Fruit fly (Drosophila melanogaster) whole organism, embryonic: Measurements from ENCODE around the gene CG14212.

Source experiments
- Atf6 ChIP-seq: fragments of 200-800 bp; sonication (Bioruptor generic); IDR thresholded peaks from 2 replicates; pipeline ENCODE4 v1.3.6; 2022; ENCODE audit warnings: missing biosample characterization, missing genetic modification characterization
- B-H2 ChIP-seq: fragments of 200-800 bp; sonication (Bioruptor generic); optimal IDR thresholded peaks from 2 replicates; lab custom pipeline; 2018; ENCODE audit warnings: missing biosample characterization, mild to moderate bottlenecking, missing genetic modification characterization
- C15 ChIP-seq: fragments of 200-800 bp; sonication (Bioruptor generic); IDR thresholded peaks from 3 replicates; pipeline ENCODE4 v1.3.6; 2022; ENCODE audit warnings: missing biosample characterization, missing genetic modification characterization
- CG10654 ChIP-seq: fragments of 200-800 bp; sonication (Bioruptor generic); optimal IDR thresholded peaks from 2 replicates; lab custom pipeline; 2016; ENCODE audit warnings: missing biosample characterization, missing genetic modification characterization
- CG12104 ChIP-seq: fragments of 200-800 bp; sonication (Bioruptor generic); optimal IDR thresholded peaks from 3 replicates; lab custom pipeline; 2016; ENCODE audit warnings: missing biosample characterization, missing genetic modification characterization
- CG13424 ChIP-seq: fragments of 200-800 bp; sonication (Bioruptor generic); optimal IDR thresholded peaks from 2 replicates; lab custom pipeline; 2019; ENCODE audit warnings: missing biosample characterization, mild to moderate bottlenecking, missing genetic modification characterization, moderate library complexity
- CG15011 ChIP-seq: fragments of 200-800 bp; sonication (Bioruptor generic); optimal IDR thresholded peaks from 3 replicates; lab custom pipeline; 2018; ENCODE audit warnings: missing biosample characterization, mild to moderate bottlenecking, missing genetic modification characterization
- CG1647 ChIP-seq: fragments of 200-800 bp; sonication (Bioruptor generic); optimal IDR thresholded peaks from 3 replicates; lab custom pipeline; 2016; ENCODE audit warnings: missing biosample characterization, missing genetic modification characterization
- CG17829 ChIP-seq: fragments of 200-800 bp; optimal IDR thresholded peaks from 2 replicates; lab custom pipeline; 2019; ENCODE audit warnings: missing biosample characterization, mild to moderate bottlenecking, missing genetic modification characterization, moderate library complexity
- CG18262 ChIP-seq: fragments of 200-800 bp; optimal IDR thresholded peaks from 3 replicates; lab custom pipeline; 2019; ENCODE audit warnings: missing biosample characterization, mild to moderate bottlenecking, missing genetic modification characterization, moderate library complexity
- CG18476 ChIP-seq: fragments of 200-800 bp; sonication (Bioruptor generic); optimal IDR thresholded peaks from 2 replicates; lab custom pipeline; 2016; ENCODE audit warnings: missing biosample characterization, mild to moderate bottlenecking, missing genetic modification characterization
- CG2120 ChIP-seq: fragments of 200-800 bp; sonication (Bioruptor generic); optimal IDR thresholded peaks from 3 replicates; lab custom pipeline; 2016; ENCODE audit warnings: missing biosample characterization, missing genetic modification characterization
- CG2678 ChIP-seq: fragments of 200-800 bp; sonication (Bioruptor generic); optimal IDR thresholded peaks from 3 replicates; lab custom pipeline; 2019; ENCODE audit warnings: missing biosample characterization, mild to moderate bottlenecking, missing genetic modification characterization, moderate library complexity
- CG3163 ChIP-seq: fragments of 200-800 bp; sonication (Bioruptor generic); optimal IDR thresholded peaks from 3 replicates; lab custom pipeline; 2016; ENCODE audit warnings: missing biosample characterization, missing genetic modification characterization
- CG6175 ChIP-seq: fragments of 200-800 bp; sonication (Bioruptor generic); IDR thresholded peaks from 3 replicates; pipeline ENCODE4 v1.3.6; 2022; ENCODE audit warnings: missing biosample characterization, missing genetic modification characterization
- CG6272 ChIP-seq: fragments of 200-800 bp; sonication (Bioruptor generic); IDR thresholded peaks from 2 replicates; pipeline ENCODE4 v1.3.6; 2022; ENCODE audit warnings: missing biosample characterization, missing genetic modification characterization
- CG6791 ChIP-seq: fragments of 200-800 bp; sonication (Bioruptor generic); IDR thresholded peaks from 3 replicates; pipeline ENCODE4 v1.3.6; 2022; ENCODE audit warnings: missing biosample characterization, missing genetic modification characterization; ENCODE audit not compliant: partially characterized antibody
- CG6813 ChIP-seq: fragments of 200-800 bp; sonication (Bioruptor generic); optimal IDR thresholded peaks from 2 replicates; lab custom pipeline; 2017; ENCODE audit warnings: missing biosample characterization, missing genetic modification characterization, mild to moderate bottlenecking, moderate library complexity, missing genetic modification reagents
- CG7372 ChIP-seq: fragments of 200-800 bp; sonication (Bioruptor generic); IDR thresholded peaks from 2 replicates; pipeline ENCODE4 v1.3.6; 2022; ENCODE audit warnings: missing biosample characterization, missing genetic modification characterization
- CG7987 ChIP-seq: fragments of 200-800 bp; sonication (Bioruptor generic); optimal IDR thresholded peaks from 2 replicates; lab custom pipeline; 2018; ENCODE audit warnings: missing biosample characterization, mild to moderate bottlenecking, missing genetic modification characterization, moderate library complexity
- CrebB ChIP-seq: fragments of 200-800 bp; sonication (Bioruptor generic); optimal IDR thresholded peaks from 3 replicates; lab custom pipeline; 2018; ENCODE audit warnings: missing biosample characterization, mild to moderate bottlenecking, missing genetic modification characterization
- Gug ChIP-seq: fragments of 200-800 bp; sonication (Bioruptor generic); IDR thresholded peaks from 4 replicates; pipeline ENCODE4 v1.3.6; 2022; ENCODE audit warnings: missing biosample characterization, missing genetic modification characterization
- Kr ChIP-seq: fragments of 200-800 bp; sonication (Bioruptor generic); optimal IDR thresholded peaks from 2 replicates; lab custom pipeline; 2017; ENCODE audit warnings: missing biosample characterization, mild to moderate bottlenecking, missing genetic modification characterization
- Lhr ChIP-seq: fragments of 200-800 bp; sonication (Bioruptor generic); optimal IDR thresholded peaks from 3 replicates; lab custom pipeline; 2017; ENCODE audit warnings: mild to moderate bottlenecking, missing biosample characterization, missing genetic modification reagents, missing genetic modification characterization
- Mad ChIP-seq: fragments of 200-800 bp; sonication (Bioruptor generic); optimal IDR thresholded peaks from 2 replicates; lab custom pipeline; 2016; ENCODE audit warnings: missing biosample characterization, missing genetic modification characterization
- Nf-YB ChIP-seq: fragments of 200-800 bp; sonication (Bioruptor generic); optimal IDR thresholded peaks from 3 replicates; lab custom pipeline; 2019; ENCODE audit warnings: missing biosample characterization, mild to moderate bottlenecking, missing genetic modification characterization, moderate library complexity
- Pdp1 ChIP-seq, 2 experiments: fragments of 200-800 bp; sonication (Bioruptor generic); optimal IDR thresholded peaks; 3 replicates each; lab custom pipeline; 2016; ENCODE audit warnings: missing biosample characterization in 2 of 2, missing genetic modification characterization in 2 of 2, mild to moderate bottlenecking in 1 of 2, moderate library complexity in 1 of 2
- Taf1 ChIP-seq: fragments of 200-800 bp; sonication (Bioruptor generic); IDR thresholded peaks from 2 replicates; pipeline ENCODE4 v1.3.6; 2022; ENCODE audit warnings: missing biosample characterization, missing genetic modification characterization
- YL-1 ChIP-seq: fragments of 200-800 bp; sonication (Bioruptor generic); optimal IDR thresholded peaks from 3 replicates; lab custom pipeline; 2017; ENCODE audit warnings: missing biosample characterization, mild to moderate bottlenecking, missing genetic modification characterization
- bbx ChIP-seq: fragments of 200-800 bp; sonication (Bioruptor generic); IDR thresholded peaks from 2 replicates; pipeline ENCODE4 v1.3.6; 2022; ENCODE audit warnings: missing biosample characterization, missing genetic modification characterization; ENCODE audit not compliant: partially characterized antibody
- cg ChIP-seq: fragments of 200-800 bp; sonication (Bioruptor generic); optimal IDR thresholded peaks from 3 replicates; lab custom pipeline; 2019; ENCODE audit warnings: missing biosample characterization, mild to moderate bottlenecking, missing genetic modification characterization, moderate library complexity
- chm ChIP-seq: fragments of 200-800 bp; sonication (Bioruptor generic); IDR thresholded peaks from 2 replicates; pipeline ENCODE4 v1.3.6; 2022; ENCODE audit warnings: missing biosample characterization, missing genetic modification characterization
- croc ChIP-seq: fragments of 200-800 bp; sonication (Bioruptor generic); conservative IDR thresholded peaks from 3 replicates; pipeline ENCODE4 v1.3.6; 2022; ENCODE audit warnings: missing biosample characterization, missing genetic modification characterization
- da ChIP-seq: fragments of 200-800 bp; sonication (Bioruptor generic); optimal IDR thresholded peaks from 2 replicates; lab custom pipeline; 2016; ENCODE audit warnings: missing biosample characterization, missing genetic modification characterization
- emc ChIP-seq: fragments of 200-800 bp; sonication (Bioruptor generic); optimal IDR thresholded peaks from 2 replicates; lab custom pipeline; 2016; ENCODE audit warnings: missing biosample characterization, missing genetic modification characterization
- fd3F ChIP-seq: fragments of 200-800 bp; sonication (Bioruptor generic); optimal IDR thresholded peaks from 2 replicates; lab custom pipeline; 2018; ENCODE audit warnings: missing biosample characterization, mild to moderate bottlenecking, missing genetic modification characterization, moderate library complexity
- fd64A ChIP-seq: fragments of 200-800 bp; sonication (Bioruptor generic); optimal IDR thresholded peaks from 3 replicates; lab custom pipeline; 2018; ENCODE audit warnings: missing biosample characterization, mild to moderate bottlenecking, missing genetic modification characterization
- ken ChIP-seq: fragments of 200-800 bp; sonication (Bioruptor generic); IDR thresholded peaks from 3 replicates; pipeline ENCODE4 v1.3.6; 2022; ENCODE audit warnings: missing biosample characterization, missing genetic modification characterization
- lab ChIP-seq: fragments of 200-800 bp; sonication (Bioruptor generic); optimal IDR thresholded peaks from 3 replicates; lab custom pipeline; 2017; ENCODE audit warnings: missing biosample characterization, missing genetic modification characterization, mild to moderate bottlenecking, moderate library complexity, missing genetic modification reagents
- mam ChIP-seq: fragments of 200-800 bp; sonication (Bioruptor generic); optimal IDR thresholded peaks from 3 replicates; lab custom pipeline; 2016; ENCODE audit warnings: missing biosample characterization, missing genetic modification characterization
- pho ChIP-seq: fragments of 200-800 bp; sonication (Bioruptor generic); optimal IDR thresholded peaks from 2 replicates; lab custom pipeline; 2016; ENCODE audit warnings: missing biosample characterization, missing genetic modification characterization
- pita ChIP-seq: fragments of 200-800 bp; sonication (Bioruptor generic); optimal IDR thresholded peaks from 2 replicates; lab custom pipeline; 2017; ENCODE audit warnings: missing biosample characterization, mild to moderate bottlenecking, missing genetic modification characterization
- pnt ChIP-seq: fragments of 200-800 bp; sonication (Bioruptor generic); optimal IDR thresholded peaks from 3 replicates; lab custom pipeline; 2016; ENCODE audit warnings: missing biosample characterization, missing genetic modification characterization
- sd ChIP-seq: fragments of 200-800 bp; sonication (Bioruptor generic); optimal IDR thresholded peaks from 3 replicates; lab custom pipeline; 2018; ENCODE audit warnings: missing biosample characterization, mild to moderate bottlenecking, missing genetic modification characterization, moderate library complexity
- slou ChIP-seq: fragments of 200-800 bp; sonication (Bioruptor generic); optimal IDR thresholded peaks from 3 replicates; lab custom pipeline; 2016; ENCODE audit warnings: missing biosample characterization, missing genetic modification characterization
- slp2 ChIP-seq: fragments of 200-800 bp; sonication (Bioruptor generic); optimal IDR thresholded peaks from 2 replicates; lab custom pipeline; 2016; ENCODE audit warnings: missing biosample characterization, missing genetic modification characterization
- sna ChIP-seq: fragments of 200-800 bp; sonication (Bioruptor generic); IDR thresholded peaks from 2 replicates; pipeline ENCODE4 v1.3.6; 2022; ENCODE audit warnings: missing biosample characterization, missing genetic modification characterization; ENCODE audit not compliant: partially characterized antibody
- toy ChIP-seq: fragments of 200-800 bp; sonication (Bioruptor generic); IDR thresholded peaks from 2 replicates; pipeline ENCODE4 v1.3.6; 2022; ENCODE audit warnings: missing biosample characterization, missing genetic modification characterization
- vfl ChIP-seq: fragments of 200-800 bp; sonication (Bioruptor generic); optimal IDR thresholded peaks from 2 replicates; lab custom pipeline; 2016; ENCODE audit warnings: missing biosample characterization, missing genetic modification characterization
- wor ChIP-seq: fragments of 200-800 bp; sonication (Bioruptor generic); IDR thresholded peaks from 2 replicates; pipeline ENCODE4 v1.3.6; 2022; ENCODE audit warnings: missing biosample characterization, missing genetic modification characterization
- zen2 ChIP-seq: fragments of 200-800 bp; sonication (Bioruptor generic); IDR thresholded peaks from 3 replicates; pipeline ENCODE4 v1.3.6; 2022; ENCODE audit warnings: missing biosample characterization, missing genetic modification characterization; ENCODE audit not compliant: partially characterized antibody

Gene CG14212

DNA sequence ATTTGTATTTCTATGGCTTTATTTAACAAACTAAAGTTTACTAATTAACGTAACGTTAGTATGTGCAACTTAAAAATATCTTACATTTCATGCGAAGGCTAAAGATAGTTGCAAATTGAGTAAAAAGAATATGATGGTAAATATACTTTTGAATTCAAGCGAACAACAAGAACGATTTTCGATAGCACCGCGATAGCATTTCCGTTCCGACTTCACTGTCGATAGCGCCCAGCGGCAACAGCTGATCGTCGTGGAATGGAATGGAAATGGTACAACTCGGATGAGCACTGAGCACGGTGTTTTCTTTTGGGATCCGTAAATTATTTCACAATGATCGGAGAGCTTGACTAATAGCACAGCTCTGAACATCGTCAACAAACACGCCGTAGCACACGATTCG is 12.0 kb upstream of the CG14212 start (continued):
- TF ChIP-seq CG1647 (GFP tag; lab: Kevin White, UChicago) (no peak), ken (no peak), cg (GFP tag; lab: Kevin White, UChicago) (no peak), CG6272 (GFP tag; lab: Robert Waterston, UW) (no peak), emc (GFP tag; lab: Kevin White, UChicago) (no peak), CG2120 (GFP tag; lab: Kevin White, UChicago) (no peak), slou (GFP tag; lab: Kevin White, UChicago) (no peak), fd64A (peak; percentile 53), CG6791 (GFP tag; lab: Robert Waterston, UW) (peak; percentile 44; the same call in 1 of the 3 replicates), croc (GFP tag; lab: Robert Waterston, UW) (no peak), chm (GFP tag; lab: Robert Waterston, UW) (peak; percentile 74), CG6175 (GFP tag; lab: Robert Waterston, UW) (no peak), Gug (GFP tag; lab: Robert Waterston, UW) (no peak), pho (GFP tag; lab: Kevin White, UChicago) (no peak), CG6813 (peak; percentile 76), vfl (GFP tag; lab: Kevin White, UChicago) (no peak), pita (no peak), C15 (GFP tag; lab: Robert Waterston, UW) (no peak), mam (GFP tag; lab: Kevin White, UChicago) (no peak), da (no peak), pnt (GFP tag; lab: Kevin White, UChicago) (no peak), Mad (GFP tag; lab: Kevin White, UChicago) (no peak), zen2 (GFP tag; lab: Robert Waterston, UW) (peak; percentile 64; the same call in 2 of the 3 replicates), CG17829 (peak; percentile 44), Lhr (GFP tag; lab: Kevin White, UChicago) (peak; percentile 13), Pdp1 (GFP tag; optimal IDR thresholded peaks at IDR 0.05; lab: Kevin White, UChicago) (peak in 1 of 2 experiments; percentile 39), Atf6 (GFP tag; lab: Robert Waterston, UW) (peak; percentile 38; the same call in 1 of the 2 replicates), CG12104 (GFP tag; lab: Kevin White, UChicago) (peak; percentile 15), CG2678 (tag; lab: Kevin White, UChicago) (no peak), sna (no peak), slp2 (no peak), toy (GFP tag; lab: Robert Waterston, UW) (no peak), Kr (GFP tag; lab: Kevin White, UChicago) (no peak), sd (tag; lab: Kevin White, UChicago) (no peak), CG15011 (GFP tag; lab: Kevin White, UChicago) (no peak), bbx (GFP tag; lab: Robert Waterston, UW) (no peak), CG10654 (no peak), lab (GFP tag; lab: Kevin White, UChicago) (no peak), CG18262 (tag; lab: Kevin White, UChicago) (peak; percentile 34), Nf-YB (GFP tag; lab: Kevin White, UChicago) (peak; percentile 58), CG3163 (GFP tag; lab: Kevin White, UChicago) (no peak), YL-1 (GFP tag; lab: Kevin White, UChicago) (peak; percentile 75), CrebB (tag; lab: Kevin White, UChicago) (peak; percentile 81), CG18476 (GFP tag; lab: Kevin White, UChicago) (no peak), Taf1 (GFP tag; lab: Robert Waterston, UW) (no peak), fd3F (GFP tag; lab: Kevin White, UChicago) (no peak), wor (GFP tag; lab: Robert Waterston, UW) (no peak), CG7372 (GFP tag; lab: Robert Waterston, UW) (no peak), B-H2 (GFP tag; lab: Kevin White, UChicago) (peak; percentile 76), CG13424 (tag; lab: Kevin White, UChicago) (peak; percentile 20), CG7987 (GFP tag; lab: Kevin White, UChicago) (peak; percentile 91)
